Fruit fly (Drosophila melanogaster): ENCODE data around the gene CG34012.

The CG34012 gene

DNA sequence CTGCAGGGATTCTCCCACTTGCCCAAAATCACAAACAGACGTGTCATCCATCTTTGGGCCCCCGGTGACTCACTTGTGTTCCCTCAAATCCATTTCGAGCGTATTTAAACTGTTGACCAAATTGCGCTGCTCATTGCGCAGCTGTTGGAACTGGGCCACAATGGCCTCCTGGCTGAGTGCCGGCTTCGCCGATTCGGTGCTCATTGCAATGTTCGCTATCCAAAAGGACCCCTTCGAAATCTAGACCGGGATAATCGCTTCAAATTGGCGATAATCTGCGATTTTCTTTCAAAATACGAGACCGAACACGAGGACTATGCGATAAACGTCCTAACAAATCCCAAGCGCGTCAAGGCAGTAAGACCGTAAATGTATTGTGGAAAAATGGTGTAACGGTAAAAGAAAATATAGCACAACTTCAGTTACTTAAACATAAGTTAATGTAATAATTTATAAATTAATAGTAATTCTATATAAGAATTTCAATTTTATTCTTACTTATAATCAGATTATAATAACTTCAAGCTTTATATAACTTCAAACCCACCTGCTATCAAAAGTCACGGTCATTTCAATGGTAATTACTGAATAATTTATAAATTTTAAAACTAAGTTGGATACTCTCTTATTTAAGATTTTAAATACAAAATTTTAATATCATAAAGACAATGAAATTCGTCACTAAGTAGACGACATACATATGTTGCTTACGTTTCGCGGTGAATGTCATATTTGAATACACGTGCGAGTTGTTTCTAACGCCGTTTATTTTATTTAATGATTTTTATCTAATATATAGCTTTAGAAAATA is 35.1 kb downstream of the CG34012 start, which contains the start of the genes Pfdn2 and Noc1 (continued):
- no peak for TF ChIP-seq usp (GFP tag; optimal IDR thresholded peaks at IDR 0.05)
- no peak for TF ChIP-seq Stat92E (GFP tag; optimal IDR thresholded peaks at IDR 0.05)
- no peak for TF ChIP-seq Rx (GFP tag; IDR thresholded peaks at IDR 0.05)
- TF ChIP-seq Hr3 (GFP tag; optimal IDR thresholded peaks at IDR 0.05), result peak; percentile 83
- no peak for TF ChIP-seq Neu2 (GFP tag; optimal IDR thresholded peaks at IDR 0.05; ENCODE audit: borderline replicate concordance)
- no peak for TF ChIP-seq CG6654 (GFP tag; optimal IDR thresholded peaks at IDR 0.05)
- no peak for TF ChIP-seq CG2889 (GFP tag; IDR thresholded peaks at IDR 0.05)
- TF ChIP-seq CG4730 (GFP tag; IDR thresholded peaks at IDR 0.05), result no peak
- no peak for TF ChIP-seq lab (GFP tag; optimal IDR thresholded peaks at IDR 0.05)
- no peak for TF ChIP-seq zen (tag; optimal IDR thresholded peaks at IDR 0.05)
- TF ChIP-seq CG6175 (GFP tag; IDR thresholded peaks at IDR 0.05), result no peak
- peak; percentile 33 for TF ChIP-seq YL-1 (GFP tag; optimal IDR thresholded peaks at IDR 0.05)
- TF ChIP-seq CG7556 (GFP tag; optimal IDR thresholded peaks at IDR 0.05), result no peak
- TF ChIP-seq CG3065 (GFP tag; optimal IDR thresholded peaks at IDR 0.05), result no peak
- TF ChIP-seq maf-S (GFP tag; optimal IDR thresholded peaks at IDR 0.05), result no peak
- TF ChIP-seq crp (GFP tag; optimal IDR thresholded peaks at IDR 0.05), result peak in 1 of 2 experiments; percentile 66
- no peak for TF ChIP-seq CG15073 (GFP tag; optimal IDR thresholded peaks at IDR 0.05)
- TF ChIP-seq CG17359 (tag; optimal IDR thresholded peaks at IDR 0.05), result no peak
- no peak for TF ChIP-seq CG10321 (GFP tag; IDR thresholded peaks at IDR 0.05)
- peak; percentile 32; the same call in 1 of the 2 replicates for TF ChIP-seq CG31224 (GFP tag; IDR thresholded peaks at IDR 0.05)
- TF ChIP-seq CG6791 (GFP tag; IDR thresholded peaks at IDR 0.05; ENCODE audit: partially characterized antibody), result no peak
- peak; percentile 68 for TF ChIP-seq Xbp1 (GFP tag; optimal IDR thresholded peaks at IDR 0.05)
- no peak for TF ChIP-seq Bdp1 (GFP tag; optimal IDR thresholded peaks at IDR 0.05)
- no peak for TF ChIP-seq ftz-f1 (GFP tag; optimal IDR thresholded peaks at IDR 0.05)
- peak; percentile 32; the same call in 1 of the 2 replicates for TF ChIP-seq ssp (GFP tag; IDR thresholded peaks at IDR 0.05)
- TF ChIP-seq Sry-δ (GFP tag; optimal IDR thresholded peaks at IDR 0.05), result no peak
- no peak for TF ChIP-seq BtbVII (GFP tag; optimal IDR thresholded peaks at IDR 0.05)
- peak; percentile 53 for TF ChIP-seq ewg (GFP tag; optimal IDR thresholded peaks at IDR 0.05)
- TF ChIP-seq hth (optimal IDR thresholded peaks at IDR 0.05), result no peak
- no peak for TF ChIP-seq CG11696 (GFP tag; IDR thresholded peaks at IDR 0.05)
- no peak for TF ChIP-seq zf30C (GFP tag; optimal IDR thresholded peaks at IDR 0.05)
- no peak for TF ChIP-seq CG11085 (GFP tag; IDR thresholded peaks at IDR 0.05)
- no peak for TF ChIP-seq Nf-YC (tag; optimal IDR thresholded peaks at IDR 0.05)
- peak; percentile 74 for TF ChIP-seq CG12659 (GFP tag; optimal IDR thresholded peaks at IDR 0.05)
- TF ChIP-seq gfzf (GFP tag; optimal IDR thresholded peaks at IDR 0.05), result peak; percentile 69
- no peak for TF ChIP-seq tna (GFP tag; IDR thresholded peaks at IDR 0.05; ENCODE audit: partially characterized antibody)
- TF ChIP-seq zfh1 (GFP tag; IDR thresholded peaks at IDR 0.05), result peak; percentile 52; the same call in 2 of the 3 replicates
- TF ChIP-seq sqz (GFP tag; optimal IDR thresholded peaks at IDR 0.05), result no peak
- TF ChIP-seq dm (GFP tag; optimal IDR thresholded peaks at IDR 0.05), result peak; percentile 57
- TF ChIP-seq Six4 (GFP tag; optimal IDR thresholded peaks at IDR 0.05), result peak; percentile 47
- no peak for TF ChIP-seq CG11456 (GFP tag; IDR thresholded peaks at IDR 0.05)
- TF ChIP-seq CG1024 (GFP tag; IDR thresholded peaks at IDR 0.05), result no peak
- no peak for TF ChIP-seq HLH3B (GFP tag; IDR thresholded peaks at IDR 0.05)
- TF ChIP-seq abd-A (tag; optimal IDR thresholded peaks at IDR 0.05), result no peak
- no peak for TF ChIP-seq CG17912 (GFP tag; optimal IDR thresholded peaks at IDR 0.05)
- TF ChIP-seq CG10543 (GFP tag; optimal IDR thresholded peaks at IDR 0.05), result no peak
- no peak for TF ChIP-seq da (GFP tag; optimal IDR thresholded peaks at IDR 0.05)
- TF ChIP-seq CG32532 (GFP tag; IDR thresholded peaks at IDR 0.05), result peak; percentile 70
- TF ChIP-seq CG4424 (GFP tag; optimal IDR thresholded peaks at IDR 0.05), result peak; percentile 40
- no peak for TF ChIP-seq fd64A (GFP tag; optimal IDR thresholded peaks at IDR 0.05)
